Worm (Caenorhabditis elegans) whole organism, L2 larva: ENCODE results near the gene D1086.2.

ENCODE experiments used
- R02D3.7 ChIP-seq: fragments of 150-350 bp; optimal IDR thresholded peaks from 2 replicates; lab custom pipeline; 2014; ENCODE audit warnings: missing biosample characterization, missing genetic modification characterization
- elt-3 ChIP-seq: sonication (generic microtip); optimal IDR thresholded peaks from 2 replicates; lab custom pipeline; 2017; ENCODE audit warnings: missing biosample characterization, missing genetic modification characterization
- lin-39 ChIP-seq: fragments of 150-350 bp; optimal IDR thresholded peaks from 2 replicates; lab custom pipeline; 2014; ENCODE audit warnings: missing biosample characterization, missing genetic modification reagents, missing genetic modification characterization

DNA sequence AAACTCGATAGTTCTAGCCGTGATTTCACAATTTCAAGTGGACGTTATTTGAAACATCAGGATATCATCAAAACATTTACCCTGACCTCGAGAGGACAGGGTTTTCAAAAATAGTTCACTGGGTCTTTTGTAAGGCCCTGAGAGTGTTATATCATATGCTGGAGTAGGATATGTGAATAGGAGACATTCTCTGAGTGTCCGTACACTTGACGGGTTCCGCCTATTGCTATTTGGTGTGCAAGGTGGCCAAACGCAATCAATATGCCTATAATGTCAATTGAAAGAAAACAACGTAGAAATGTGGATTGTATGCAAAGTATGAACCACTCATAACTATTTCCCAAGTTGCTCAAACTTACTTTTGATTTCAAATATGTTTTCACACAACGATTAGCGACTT, 1.1 kb downstream of the D1086.2 start:
- TF ChIP-seq lin-39 (tag; lab: Kevin White, UChicago) (no peak), elt-3 (tag; lab: Kevin White, UChicago) (no peak), R02D3.7 (tag; lab: Kevin White, UChicago) (no peak)
